Worm (Caenorhabditis elegans) whole organism, late embryonic: ENCODE results near the gene K08C7.6.

Experiments used
- K02D7.2 ChIP-seq: sonication (generic microtip); optimal IDR thresholded peaks from 2 replicates; lab custom pipeline; 2017; ENCODE audit warnings: mild to moderate bottlenecking, missing genetic modification characterization, missing compliant biosample characterization
- Y22D7AL.16 ChIP-seq: sonication (generic microtip); optimal IDR thresholded peaks from 2 replicates; lab custom pipeline; 2016; ENCODE audit warnings: missing genetic modification characterization, missing compliant biosample characterization
- ahr-1 ChIP-seq: sonication (generic microtip); optimal IDR thresholded peaks from 2 replicates; lab custom pipeline; 2016; ENCODE audit warnings: missing genetic modification characterization, missing compliant biosample characterization
- ceh-30 ChIP-seq: fragments of 150-350 bp; optimal IDR thresholded peaks from 2 replicates; lab custom pipeline; 2014; ENCODE audit warnings: missing biosample characterization, missing genetic modification characterization
- dve-1 ChIP-seq: sonication (generic microtip); optimal IDR thresholded peaks from 2 replicates; lab custom pipeline; 2017; ENCODE audit warnings: antibody characterized with exemption, mild to moderate bottlenecking, missing genetic modification characterization, missing compliant biosample characterization
- ets-4 ChIP-seq: sonication (generic microtip); optimal IDR thresholded peaks from 2 replicates; lab custom pipeline; 2016; ENCODE audit warnings: missing genetic modification characterization, missing compliant biosample characterization
- fkh-10 ChIP-seq: fragments of 150-350 bp; optimal IDR thresholded peaks from 2 replicates; lab custom pipeline; 2014; ENCODE audit warnings: missing biosample characterization, missing genetic modification reagents, missing genetic modification characterization
- nhr-11 ChIP-seq: fragments of 150-350 bp; optimal IDR thresholded peaks from 2 replicates; lab custom pipeline; 2014; ENCODE audit warnings: missing biosample characterization, missing genetic modification characterization
- pag-3 ChIP-seq: sonication (generic microtip); optimal IDR thresholded peaks from 2 replicates; lab custom pipeline; 2016; ENCODE audit warnings: missing compliant biosample characterization, missing genetic modification characterization, borderline replicate concordance
- pax-1 ChIP-seq: fragments of 150-350 bp; optimal IDR thresholded peaks from 2 replicates; lab custom pipeline; 2014; ENCODE audit warnings: missing biosample characterization, missing genetic modification characterization
- sox-2 ChIP-seq: fragments of 200-800 bp; sonication (Bioruptor generic); IDR thresholded peaks from 2 replicates; pipeline ENCODE4 v1.3.6; 2022; ENCODE audit warnings: missing genetic modification reagents, missing genetic modification characterization, missing compliant biosample characterization
- unc-86 ChIP-seq: sonication (generic microtip); optimal IDR thresholded peaks from 2 replicates; lab custom pipeline; 2016; ENCODE audit warnings: missing genetic modification characterization, missing compliant biosample characterization

DNA sequence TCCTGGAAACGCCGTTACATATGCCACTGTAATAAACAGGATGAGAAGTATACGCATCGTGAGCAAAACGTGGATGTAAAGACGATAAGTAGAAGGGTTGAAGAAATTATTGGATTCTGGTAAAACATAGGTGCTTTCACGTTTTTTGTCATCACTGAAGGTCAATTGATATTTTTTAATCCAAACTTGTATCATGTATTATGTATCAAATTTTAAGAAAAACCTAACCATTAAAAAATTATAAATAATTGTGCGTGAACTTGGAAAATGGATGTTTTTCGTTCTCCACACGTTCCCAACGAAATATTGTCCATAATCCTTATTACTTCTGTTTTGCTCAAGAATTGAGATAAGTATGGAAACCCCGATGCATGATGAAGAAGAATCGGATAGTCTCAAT lies 4.5 kb upstream of the K08C7.6 start, which contains the start of gene R102.8:
- no peak for TF ChIP-seq ceh-30
- no peak for TF ChIP-seq sox-2 (GFP tag; lab: Robert Waterston, UW)
- no peak for TF ChIP-seq unc-86 (tag; lab: Kevin White, UChicago)
- TF ChIP-seq ahr-1 (tag; lab: Kevin White, UChicago), result no peak
- no peak for TF ChIP-seq dve-1
- TF ChIP-seq pag-3 (tag; lab: Kevin White, UChicago), result no peak
- TF ChIP-seq nhr-11 (tag; lab: Kevin White, UChicago), result no peak
- TF ChIP-seq K02D7.2, result no peak
- TF ChIP-seq Y22D7AL.16 (tag; lab: Kevin White, UChicago), result no peak
- TF ChIP-seq ets-4 (tag; lab: Kevin White, UChicago), result no peak
- no peak for TF ChIP-seq pax-1 (tag; lab: Kevin White, UChicago)
- TF ChIP-seq fkh-10 (GFP tag; lab: Kevin White, UChicago), result no peak
